Worm (Caenorhabditis elegans) whole organism, L4 larva: ENCODE measurements around the gene frpr-21.
A peak's percentile ranks its signal among the peaks of the same experiment; 100 is the strongest.

ENCODE experiments used
- D1046.2 ChIP-seq: fragments of 200-800 bp; sonication (Bioruptor generic); IDR thresholded peaks from 2 replicates; pipeline ENCODE4 v1.3.6; 2022; ENCODE audit warnings: missing genetic modification characterization, missing compliant biosample characterization
- F10B5.3 ChIP-seq: sonication (generic microtip); optimal IDR thresholded peaks from 2 replicates; lab custom pipeline; 2016; ENCODE audit warnings: mild to moderate bottlenecking, missing genetic modification characterization, missing compliant biosample characterization
- F44E2.7 ChIP-seq: fragments of 200-800 bp; sonication (Bioruptor generic); IDR thresholded peaks from 2 replicates; pipeline ENCODE4 v2.1.2; 2022; ENCODE audit warnings: missing genetic modification characterization, missing compliant biosample characterization
- R02D3.7 ChIP-seq: fragments of 150-350 bp; sonication (generic microtip); optimal IDR thresholded peaks from 3 replicates; lab custom pipeline; 2014; ENCODE audit warnings: missing biosample characterization, missing genetic modification characterization
- Y105C5A.15 ChIP-seq: fragments of 200-800 bp; sonication (Bioruptor generic); IDR thresholded peaks from 2 replicates; pipeline ENCODE4 v1.3.6; 2022; ENCODE audit warnings: missing genetic modification characterization, missing compliant biosample characterization
- Y5F2A.4 ChIP-seq: fragments of 200-800 bp; sonication (Bioruptor generic); optimal IDR thresholded peaks from 2 replicates; lab custom pipeline; 2018; ENCODE audit warnings: mild to moderate bottlenecking, missing genetic modification characterization, missing compliant biosample characterization
- Y75B8A.6 ChIP-seq: fragments of 200-800 bp; sonication (Bioruptor generic); IDR thresholded peaks from 2 replicates; pipeline ENCODE4 v1.3.6; 2022; ENCODE audit warnings: missing genetic modification reagents, missing genetic modification characterization, missing compliant biosample characterization
- ZK337.2 ChIP-seq: fragments of 200-800 bp; sonication (Bioruptor generic); IDR thresholded peaks from 2 replicates; pipeline ENCODE4 v1.3.6; 2022; ENCODE audit warnings: missing genetic modification reagents, missing genetic modification characterization, missing compliant biosample characterization
- ZK546.5 ChIP-seq, 2 experiments: sonication (generic microtip); optimal IDR thresholded peaks; 2 replicates each; lab custom pipeline; 2017; ENCODE audit warnings: missing biosample characterization in 2 of 2, missing genetic modification characterization in 2 of 2
- aha-1 ChIP-seq: fragments of 150-350 bp; peaks from one replicate; lab custom pipeline; 2014; ENCODE audit warnings: missing biosample characterization, missing genetic modification characterization
- aly-2 ChIP-seq: sonication (generic microtip); optimal IDR thresholded peaks from 2 replicates; lab custom pipeline; 2018; ENCODE audit warnings: missing biosample characterization, missing genetic modification characterization
- ama-1 ChIP-seq: fragments of 150-350 bp; optimal IDR thresholded peaks from 2 replicates; lab custom pipeline; 2014; ENCODE audit warnings: inconsistent platforms, mixed read lengths
- ceh-20 ChIP-seq: fragments of 200-800 bp; sonication (Bioruptor generic); IDR thresholded peaks from 2 replicates; pipeline ENCODE4 v1.3.6; 2022; ENCODE audit warnings: missing genetic modification reagents, missing genetic modification characterization, missing compliant biosample characterization
- ceh-28 ChIP-seq: fragments of 150-350 bp; optimal IDR thresholded peaks from 2 replicates; lab custom pipeline; 2014; ENCODE audit warnings: missing biosample characterization, missing genetic modification reagents, missing genetic modification characterization
- ceh-32 ChIP-seq: sonication (generic microtip); optimal IDR thresholded peaks from 2 replicates; lab custom pipeline; 2016; ENCODE audit warnings: mild to moderate bottlenecking, missing genetic modification characterization, missing compliant biosample characterization; ENCODE audit not compliant: poor library complexity
- ctbp-1 ChIP-seq: fragments of 200-800 bp; sonication (Bioruptor generic); IDR thresholded peaks from 2 replicates; pipeline ENCODE4 v1.3.6; 2022; ENCODE audit warnings: missing genetic modification reagents, missing genetic modification characterization, missing compliant biosample characterization
- daf-12 ChIP-seq: fragments of 150-350 bp; optimal IDR thresholded peaks from 2 replicates; lab custom pipeline; 2014; ENCODE audit warnings: missing biosample characterization, missing genetic modification reagents, missing genetic modification characterization
- daf-16 ChIP-seq, 3 experiments: sonication (generic microtip); optimal IDR thresholded peaks; 2 replicates each; lab custom pipeline; 2016 to 2017; ENCODE audit warnings: missing genetic modification characterization in 3 of 3, missing genetic modification reagents in 3 of 3, mild to moderate bottlenecking in 2 of 3, missing compliant biosample characterization in 2 of 3, missing biosample characterization in 1 of 3, moderate library complexity in 1 of 3
- dmd-9 ChIP-seq: fragments of 200-800 bp; sonication (Bioruptor generic); IDR thresholded peaks from 2 replicates; pipeline ENCODE4 v1.3.6; 2022; ENCODE audit warnings: missing genetic modification reagents, missing genetic modification characterization, missing compliant biosample characterization
- dpl-1 ChIP-seq: fragments of 150-350 bp; optimal IDR thresholded peaks from 2 replicates; lab custom pipeline; 2014; ENCODE audit warnings: missing biosample characterization, missing genetic modification reagents, missing genetic modification characterization
- duxl-1 ChIP-seq: sonication (generic microtip); optimal IDR thresholded peaks from 2 replicates; lab custom pipeline; 2016; ENCODE audit warnings: mild to moderate bottlenecking, missing genetic modification characterization, moderate library complexity, missing compliant biosample characterization; ENCODE audit not compliant: poor library complexity
- egl-27 ChIP-seq: sonication (generic microtip); optimal IDR thresholded peaks from 3 replicates; lab custom pipeline; 2017; ENCODE audit warnings: missing biosample characterization, missing genetic modification reagents, missing genetic modification characterization
- gei-8 ChIP-seq: fragments of 200-800 bp; sonication (Bioruptor generic); optimal IDR thresholded peaks from 2 replicates; lab custom pipeline; 2018; ENCODE audit warnings: mild to moderate bottlenecking, missing genetic modification characterization, missing compliant biosample characterization
- hif-1 ChIP-seq, 2 experiments: sonication (generic microtip); optimal IDR thresholded peaks; 2 replicates each; lab custom pipeline; 2016 to 2017; ENCODE audit warnings: missing compliant biosample characterization in 2 of 2, missing genetic modification characterization in 2 of 2, missing genetic modification reagents in 2 of 2, missing genotype in 2 of 2, mild to moderate bottlenecking in 1 of 2
- hlh-11 ChIP-seq: fragments of 200-800 bp; sonication (Bioruptor generic); optimal IDR thresholded peaks from 2 replicates; lab custom pipeline; 2018; ENCODE audit warnings: mild to moderate bottlenecking, missing genetic modification characterization, missing compliant biosample characterization
- hlh-30 ChIP-seq: sonication (generic microtip); optimal IDR thresholded peaks from 2 replicates; lab custom pipeline; 2017; ENCODE audit warnings: antibody characterized with exemption, mild to moderate bottlenecking, missing genetic modification characterization, missing compliant biosample characterization; ENCODE audit not compliant: insufficient read depth
- lin-1 ChIP-seq: fragments of 200-800 bp; sonication (Bioruptor generic); IDR thresholded peaks from 2 replicates; pipeline ENCODE4 v1.3.6; 2022; ENCODE audit warnings: missing genetic modification reagents, missing genetic modification characterization, missing compliant biosample characterization
- lin-15B ChIP-seq: fragments of 150-350 bp; sonication (generic microtip); optimal IDR thresholded peaks from 3 replicates; lab custom pipeline; 2014; ENCODE audit warnings: missing biosample characterization, missing genetic modification characterization
- lin-38 ChIP-seq: fragments of 200-800 bp; sonication (Bioruptor generic); IDR thresholded peaks from 2 replicates; pipeline ENCODE4 v1.3.6; 2022; ENCODE audit warnings: missing genetic modification reagents, missing genetic modification characterization, missing compliant biosample characterization
- lsy-2 ChIP-seq, 2 experiments: fragments of 150-350 bp in 1 of 2; sonication (generic microtip) in 1 of 2; optimal IDR thresholded peaks; 2 replicates each; lab custom pipeline; 2014 to 2017; ENCODE audit warnings: missing biosample characterization in 2 of 2, missing genetic modification characterization in 2 of 2
- madf-5 ChIP-seq, 2 experiments: fragments of 200-800 bp; sonication (Bioruptor generic); IDR thresholded peaks; 2 replicates each; pipeline ENCODE4 v1.3.6; 2022; ENCODE audit warnings: missing compliant biosample characterization in 2 of 2, missing genetic modification characterization in 2 of 2
- madf-9 ChIP-seq: fragments of 200-800 bp; sonication (Bioruptor generic); conservative IDR thresholded peaks from 2 replicates; pipeline ENCODE4 v1.3.6; 2022; ENCODE audit warnings: missing genetic modification reagents, missing genetic modification characterization, missing compliant biosample characterization
- mdl-1 ChIP-seq, 2 experiments: fragments of 150-350 bp in 1 of 2; sonication (generic microtip) in 1 of 2; optimal IDR thresholded peaks; 2 replicates each; lab custom pipeline; 2014 to 2017; ENCODE audit warnings: missing biosample characterization in 2 of 2, missing genetic modification characterization in 2 of 2
- mep-1 ChIP-seq: fragments of 150-350 bp; sonication (generic microtip); optimal IDR thresholded peaks from 3 replicates; lab custom pipeline; 2014; ENCODE audit warnings: missing biosample characterization, missing genetic modification characterization
- nhr-111 ChIP-seq: fragments of 200-800 bp; sonication (Bioruptor generic); optimal IDR thresholded peaks from 2 replicates; lab custom pipeline; 2018; ENCODE audit warnings: mild to moderate bottlenecking, missing genetic modification characterization, missing compliant biosample characterization
- nhr-41 ChIP-seq: fragments of 200-800 bp; sonication (Bioruptor generic); IDR thresholded peaks from 2 replicates; pipeline ENCODE4 v1.3.6; 2022; ENCODE audit warnings: missing genetic modification reagents, missing genetic modification characterization, missing compliant biosample characterization
- nhr-42 ChIP-seq: fragments of 200-800 bp; sonication (Bioruptor generic); IDR thresholded peaks from 2 replicates; pipeline ENCODE4 v1.3.6; 2022; ENCODE audit warnings: missing genetic modification characterization, missing compliant biosample characterization
- nhr-77 ChIP-seq: fragments of 150-350 bp; optimal IDR thresholded peaks from 2 replicates; lab custom pipeline; 2014; ENCODE audit warnings: missing biosample characterization, missing genetic modification characterization
- rbr-2 ChIP-seq: sonication (generic microtip); optimal IDR thresholded peaks from 2 replicates; lab custom pipeline; 2016; ENCODE audit warnings: missing genotype, missing genetic modification characterization, missing compliant biosample characterization
- sdz-12 ChIP-seq: fragments of 200-800 bp; sonication (Bioruptor generic); optimal IDR thresholded peaks from 2 replicates; lab custom pipeline; 2018; ENCODE audit warnings: mild to moderate bottlenecking, missing genetic modification characterization, missing compliant biosample characterization
- skn-1 ChIP-seq: fragments of 150-350 bp; optimal IDR thresholded peaks from 2 replicates; lab custom pipeline; 2014; ENCODE audit warnings: missing biosample characterization, missing genetic modification characterization
- spr-1 ChIP-seq: sonication (generic microtip); optimal IDR thresholded peaks from 2 replicates; lab custom pipeline; 2016; ENCODE audit warnings: mild to moderate bottlenecking, missing genetic modification characterization, missing compliant biosample characterization
- spr-3 ChIP-seq: fragments of 200-800 bp; sonication (Bioruptor generic); optimal IDR thresholded peaks from 2 replicates; lab custom pipeline; 2018; ENCODE audit warnings: mild to moderate bottlenecking, missing genetic modification characterization, missing compliant biosample characterization
- tra-1 ChIP-seq: fragments of 200-800 bp; sonication (Bioruptor generic); IDR thresholded peaks from 2 replicates; pipeline ENCODE4 v1.3.6; 2022; ENCODE audit warnings: missing genetic modification reagents, missing genetic modification characterization, missing compliant biosample characterization
- unc-130 ChIP-seq: sonication (generic microtip); optimal IDR thresholded peaks from 2 replicates; lab custom pipeline; 2016; ENCODE audit warnings: missing genetic modification reagents, missing genetic modification characterization, missing compliant biosample characterization
- unc-39 ChIP-seq: sonication (generic microtip); optimal IDR thresholded peaks from 2 replicates; lab custom pipeline; 2017; ENCODE audit warnings: missing biosample characterization, missing genetic modification characterization
- vab-7 ChIP-seq: fragments of 200-800 bp; sonication (Bioruptor generic); IDR thresholded peaks from 2 replicates; pipeline ENCODE4 v1.3.6; 2022; ENCODE audit warnings: missing genetic modification reagents, missing genetic modification characterization, missing compliant biosample characterization
- zfp-2 ChIP-seq: sonication (generic microtip); optimal IDR thresholded peaks from 2 replicates; lab custom pipeline; 2016; ENCODE audit warnings: mild to moderate bottlenecking, missing genetic modification characterization, missing compliant biosample characterization
- zfp-3 ChIP-seq: fragments of 200-800 bp; sonication (Bioruptor generic); conservative IDR thresholded peaks from 2 replicates; pipeline ENCODE4 v1.3.6; 2022; ENCODE audit warnings: missing genetic modification reagents, missing genetic modification characterization, missing compliant biosample characterization
- zip-11 ChIP-seq: fragments of 200-800 bp; sonication (Bioruptor generic); IDR thresholded peaks from 2 replicates; pipeline ENCODE4 v1.3.6; 2022; ENCODE audit warnings: missing genetic modification characterization, missing compliant biosample characterization
- zip-2 ChIP-seq: fragments of 150-350 bp; optimal IDR thresholded peaks from 2 replicates; lab custom pipeline; 2014; ENCODE audit warnings: missing biosample characterization, missing genetic modification characterization

frpr-21 gene

ce11 chrII:10389038-10389437 lies 32.8 kb downstream of the frpr-21 start (continued):
- TF ChIP-seq spr-3 (GFP tag; lab: Kevin White, UChicago) = peak; percentile 5
- no peak for TF ChIP-seq zfp-2 (tag; lab: Kevin White, UChicago)
- no peak for TF ChIP-seq aly-2
- TF ChIP-seq madf-9 (GFP tag; lab: Robert Waterston, UW) = 0 out of 2 replicates have a peak, but pooled peaks have one; percentile 31
- TF ChIP-seq vab-7 (GFP tag; lab: Robert Waterston, UW) = no peak
- TF ChIP-seq nhr-42 (GFP tag; lab: Robert Waterston, UW) = 0 out of 2 replicates have a peak, but pooled peaks have one; percentile 26
- TF ChIP-seq nhr-77 (tag; lab: Kevin White, UChicago) = peak; percentile 63
- 0 out of 2 replicates have a peak, but pooled peaks have one; percentile 34 for TF ChIP-seq Y75B8A.6
- TF ChIP-seq ceh-20 (GFP tag; lab: Robert Waterston, UW) = peak; percentile 78
- TF ChIP-seq skn-1 = no peak
- 0 out of 2 replicates have a peak, but pooled peaks have one; percentile 15 for TF ChIP-seq zfp-3 (GFP tag; lab: Robert Waterston, UW)
- TF ChIP-seq dmd-9 = no peak
- no peak for TF ChIP-seq duxl-1 (tag; lab: Kevin White, UChicago)
- peak; percentile 96 for TF ChIP-seq hlh-11 (tag; lab: Kevin White, UChicago)
- TF ChIP-seq aha-1 (tag; lab: Kevin White, UChicago) = peak; percentile 97
- TF ChIP-seq rbr-2 (tag; lab: Kevin White, UChicago) = no peak
- no peak for TF ChIP-seq daf-12 (tag; lab: Kevin White, UChicago)
- no peak for TF ChIP-seq D1046.2 (GFP tag; lab: Robert Waterston, UW)
- TF ChIP-seq nhr-41 = no peak
- TF ChIP-seq ZK337.2 = no peak
- no peak for TF ChIP-seq zip-2 (tag; lab: Kevin White, UChicago)
- peak; percentile 79 for TF ChIP-seq mep-1 (tag; lab: Kevin White, UChicago)
- peak; percentile 74 for TF ChIP-seq tra-1 (GFP tag; lab: Robert Waterston, UW)
- no peak for TF ChIP-seq Y5F2A.4 (GFP tag; lab: Kevin White, UChicago)
- no peak for TF ChIP-seq egl-27
- no peak for TF ChIP-seq madf-5 (GFP tag; IDR thresholded peaks at IDR 0.05; lab: Robert Waterston, UW)
- TF ChIP-seq ceh-32 (tag; lab: Kevin White, UChicago) = no peak
- peak in 1 of 2 experiments; percentile 75 for TF ChIP-seq lsy-2 (tag; optimal IDR thresholded peaks at IDR 0.05; lab: Kevin White, UChicago)
- TF ChIP-seq lin-38 = peak; percentile 25
- peak; percentile 60 for TF ChIP-seq spr-1 (tag; lab: Kevin White, UChicago)
- peak; percentile 39 for TF ChIP-seq dpl-1 (GFP tag; lab: Kevin White, UChicago)
- TF ChIP-seq F10B5.3 (tag; lab: Kevin White, UChicago) = no peak
- peak; percentile 80 for TF ChIP-seq ama-1
- no peak for TF ChIP-seq R02D3.7 (tag; lab: Kevin White, UChicago)
- peak in 1 of 2 experiments; percentile 6 for TF ChIP-seq hif-1 (tag; optimal IDR thresholded peaks at IDR 0.05; lab: Kevin White, UChicago)
- TF ChIP-seq unc-39 = no peak
- peak; percentile 54 for TF ChIP-seq gei-8
- no peak for TF ChIP-seq zip-11 (GFP tag; lab: Robert Waterston, UW)
- TF ChIP-seq daf-16 (GFP tag; optimal IDR thresholded peaks at IDR 0.05; lab: Kevin White, UChicago) = no peak
- TF ChIP-seq daf-16 (tag; optimal IDR thresholded peaks at IDR 0.05; lab: Kevin White, UChicago) = peak; percentile 79
- no peak for TF ChIP-seq ZK546.5 (tag; optimal IDR thresholded peaks at IDR 0.05; lab: Kevin White, UChicago)
- no peak for TF ChIP-seq unc-130
- no peak for TF ChIP-seq ceh-28
- TF ChIP-seq ctbp-1 (GFP tag; lab: Robert Waterston, UW) = peak; percentile 44; the same call in 1 of the 2 replicates
- no peak for TF ChIP-seq Y105C5A.15 (GFP tag; lab: Robert Waterston, UW)
- TF ChIP-seq hlh-30 = peak; percentile 97
- no peak for TF ChIP-seq F44E2.7
- no peak for TF ChIP-seq nhr-111 (GFP tag; lab: Kevin White, UChicago)
- TF ChIP-seq lin-1 (GFP tag; lab: Robert Waterston, UW) = 0 out of 2 replicates have a peak, but pooled peaks have one; percentile 19
- TF ChIP-seq lin-15B = no peak
- TF ChIP-seq sdz-12 (GFP tag; lab: Kevin White, UChicago) = no peak
- TF ChIP-seq mdl-1 (tag; optimal IDR thresholded peaks at IDR 0.05; lab: Kevin White, UChicago) = peak; percentile 73 to 92
